Fruit fly (Drosophila melanogaster): ENCODE results near the gene yem.

The yem gene

DNA sequence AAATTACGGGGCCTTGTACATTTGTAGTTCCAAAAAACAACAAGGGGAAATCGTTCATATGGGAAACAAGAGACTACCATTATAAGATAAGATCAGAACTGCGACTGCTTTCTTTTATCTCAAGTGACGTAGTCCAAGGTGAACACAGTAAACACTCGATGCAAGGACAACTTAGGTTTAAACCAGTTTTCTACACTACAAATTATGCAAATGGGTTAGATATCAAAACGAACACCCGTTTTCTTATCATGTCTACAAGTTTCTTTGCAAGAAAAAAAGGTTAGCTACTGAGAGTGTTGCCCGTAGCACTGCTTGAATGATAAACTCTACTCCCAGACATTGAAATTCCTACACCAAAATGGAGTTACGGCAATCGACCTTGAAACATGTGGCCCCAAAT, 1.4 kb upstream of the yem start (continued):
- no peak for TF ChIP-seq CG5180 (GFP tag; optimal IDR thresholded peaks at IDR 0.05)
- TF ChIP-seq sens-2 (GFP tag; IDR thresholded peaks at IDR 0.05) = peak; percentile 47; the same call in 1 of the 2 replicates
- TF ChIP-seq Mad (GFP tag; optimal IDR thresholded peaks at IDR 0.05) = no peak
- TF ChIP-seq C15 (GFP tag; IDR thresholded peaks at IDR 0.05) = no peak
- TF ChIP-seq HLH4C (GFP tag; IDR thresholded peaks at IDR 0.05; ENCODE audit: partially characterized antibody) = no peak
- TF ChIP-seq hbn (GFP tag; IDR thresholded peaks at IDR 0.05; ENCODE audit: partially characterized antibody) = no peak
- TF ChIP-seq Lim3 (GFP tag; IDR thresholded peaks at IDR 0.05) = no peak
- TF ChIP-seq bbx (GFP tag; IDR thresholded peaks at IDR 0.05; ENCODE audit: partially characterized antibody) = no peak
- peak; percentile 62 for TF ChIP-seq CG12155 (GFP tag; optimal IDR thresholded peaks at IDR 0.05)
- TF ChIP-seq cas (GFP tag; IDR thresholded peaks at IDR 0.05) = no peak
- peak; percentile 54 for TF ChIP-seq CG16815 (GFP tag; optimal IDR thresholded peaks at IDR 0.05)
- TF ChIP-seq Nf-YA (GFP tag; IDR thresholded peaks at IDR 0.05) = peak; percentile 55; the same call in 1 of the 2 replicates
- peak; percentile 81 for TF ChIP-seq ci (GFP tag; IDR thresholded peaks at IDR 0.05)
- peak; percentile 27 for TF ChIP-seq fd3F (GFP tag; optimal IDR thresholded peaks at IDR 0.05)
- TF ChIP-seq gcm (GFP tag; optimal IDR thresholded peaks at IDR 0.05) = peak; percentile 34
- TF ChIP-seq Bdp1 (GFP tag; optimal IDR thresholded peaks at IDR 0.05) = peak; percentile 35
- TF ChIP-seq CG8388 (GFP tag; optimal IDR thresholded peaks at IDR 0.05) = peak; percentile 71
- TF ChIP-seq CG13296 (GFP tag; optimal IDR thresholded peaks at IDR 0.05) = no peak
- TF ChIP-seq grau (tag; optimal IDR thresholded peaks at IDR 0.05) = peak; percentile 96
- no peak for TF ChIP-seq run (tag; optimal IDR thresholded peaks at IDR 0.05)
- no peak for TF ChIP-seq dati (GFP tag; IDR thresholded peaks at IDR 0.05)
- TF ChIP-seq gcm2 (GFP tag; optimal IDR thresholded peaks at IDR 0.05) = no peak
- no peak for TF ChIP-seq Ets97D (GFP tag; optimal IDR thresholded peaks at IDR 0.05)
- no peak for TF ChIP-seq Eip74EF (GFP tag; optimal IDR thresholded peaks at IDR 0.05)
- peak; percentile 77 for TF ChIP-seq CG4404 (GFP tag; IDR thresholded peaks at IDR 0.05)
- TF ChIP-seq PHDP (tag; optimal IDR thresholded peaks at IDR 0.05) = peak; percentile 59
- TF ChIP-seq Dref (GFP tag; IDR thresholded peaks at IDR 0.05) = no peak
- no peak for TF ChIP-seq Dp (GFP tag; optimal IDR thresholded peaks at IDR 0.05)
- TF ChIP-seq twi (tag; optimal IDR thresholded peaks at IDR 0.05) = peak; percentile 29
- TF ChIP-seq ATbp (GFP tag; optimal IDR thresholded peaks at IDR 0.05) = peak; percentile 62
- no peak for TF ChIP-seq YL-1 (GFP tag; optimal IDR thresholded peaks at IDR 0.05)
- TF ChIP-seq CG3995 (GFP tag; optimal IDR thresholded peaks at IDR 0.05) = peak; percentile 25
- no peak for TF ChIP-seq Lhr (GFP tag; optimal IDR thresholded peaks at IDR 0.05)
- TF ChIP-seq CG10654 (GFP tag; optimal IDR thresholded peaks at IDR 0.05) = peak; percentile 2
- no peak for TF ChIP-seq Lpt (GFP tag; optimal IDR thresholded peaks at IDR 0.05)
- peak; percentile 19 for TF ChIP-seq CG15601 (tag; optimal IDR thresholded peaks at IDR 0.05)
- TF ChIP-seq CG10147 (GFP tag; optimal IDR thresholded peaks at IDR 0.05) = no peak
- TF ChIP-seq Ssrp (tag; optimal IDR thresholded peaks at IDR 0.05) = peak; percentile 41
- TF ChIP-seq pb (GFP tag; optimal IDR thresholded peaks at IDR 0.05) = peak; percentile 64
- no peak for TF ChIP-seq Scr (GFP tag; IDR thresholded peaks at IDR 0.05; ENCODE audit: partially characterized antibody)
- TF ChIP-seq bsh (GFP tag; optimal IDR thresholded peaks at IDR 0.05) = peak in 1 of 2 experiments; percentile 74
- no peak for TF ChIP-seq CG14860 (GFP tag; IDR thresholded peaks at IDR 0.05; ENCODE audit: partially characterized antibody)
- TF ChIP-seq CG9437 (GFP tag; optimal IDR thresholded peaks at IDR 0.05) = no peak
- no peak for TF ChIP-seq Adf1 (GFP tag; IDR thresholded peaks at IDR 0.05)
- no peak for TF ChIP-seq CG6683 (GFP tag; optimal IDR thresholded peaks at IDR 0.05)
- TF ChIP-seq D19B (GFP tag; optimal IDR thresholded peaks at IDR 0.05) = peak; percentile 22
- TF ChIP-seq tin (GFP tag; optimal IDR thresholded peaks at IDR 0.05) = peak; percentile 32
- no peak for TF ChIP-seq CG12744 (GFP tag; optimal IDR thresholded peaks at IDR 0.05)
- peak; percentile 9 for TF ChIP-seq Mes4 (GFP tag; optimal IDR thresholded peaks at IDR 0.05)
- no peak for TF ChIP-seq Hr39 (optimal IDR thresholded peaks at IDR 0.05)
- no peak for TF ChIP-seq Sry-β (GFP tag; optimal IDR thresholded peaks at IDR 0.05)

Measured in whole organism, embryonic.